Fruit fly (Drosophila melanogaster): Measurements from ENCODE around the gene Tbh.

Gene Tbh

dm6 chrX:7968215-7968799 is 27.2 kb upstream of the Tbh start, which contains the start of gene sws (continued):
- TF ChIP-seq Spps (tag; optimal IDR thresholded peaks at IDR 0.05) (no peak), CG32767 (GFP tag; IDR thresholded peaks at IDR 0.05) (no peak), CG11247 (GFP tag; IDR thresholded peaks at IDR 0.05) (no peak), dm (GFP tag; optimal IDR thresholded peaks at IDR 0.05) (no peak), chinmo (GFP tag; IDR thresholded peaks at IDR 0.05; ENCODE audit: partially characterized antibody) (peak; percentile 9; the same call in 1 of the 4 replicates), fd3F (GFP tag; optimal IDR thresholded peaks at IDR 0.05) (peak; percentile 39), ind (GFP tag; optimal IDR thresholded peaks at IDR 0.05) (peak; percentile 27), CG12219 (GFP tag; optimal IDR thresholded peaks at IDR 0.05) (no peak), ash1 (GFP tag; optimal IDR thresholded peaks at IDR 0.05) (no peak), ken (GFP tag; IDR thresholded peaks at IDR 0.05) (no peak), Hr51 (GFP tag; optimal IDR thresholded peaks at IDR 0.05) (peak in 1 of 2 experiments; percentile 64), scrt (GFP tag; optimal IDR thresholded peaks at IDR 0.05) (no peak), Rx (GFP tag; IDR thresholded peaks at IDR 0.05) (no peak), Hmr (GFP tag; optimal IDR thresholded peaks at IDR 0.05) (peak; percentile 47), fd64A (GFP tag; optimal IDR thresholded peaks at IDR 0.05) (no peak), CG2875 (GFP tag; optimal IDR thresholded peaks at IDR 0.05) (no peak), Mad (GFP tag; optimal IDR thresholded peaks at IDR 0.05) (no peak), lmd (GFP tag; IDR thresholded peaks at IDR 0.05) (peak; percentile 8; the same call in 1 of the 2 replicates), schlank (tag; optimal IDR thresholded peaks at IDR 0.05) (no peak), E2f2 (GFP tag; IDR thresholded peaks at IDR 0.05) (0 out of 2 replicates have a peak, but pooled peaks have one; percentile 17), CG2678 (tag; optimal IDR thresholded peaks at IDR 0.05) (peak; percentile 63), CG7963 (GFP tag; IDR thresholded peaks at IDR 0.05; ENCODE audit: partially characterized antibody) (no peak), Atf6 (GFP tag; IDR thresholded peaks at IDR 0.05) (no peak), shn (GFP tag; optimal IDR thresholded peaks at IDR 0.05) (no peak), lab (GFP tag; optimal IDR thresholded peaks at IDR 0.05) (peak; percentile 63), cad (GFP tag; optimal IDR thresholded peaks at IDR 0.05) (no peak), sug (tag; optimal IDR thresholded peaks at IDR 0.05) (peak; percentile 19), CG16815 (GFP tag; optimal IDR thresholded peaks at IDR 0.05) (peak; percentile 6), CG7271 (tag; optimal IDR thresholded peaks at IDR 0.05) (no peak), Adf1 (GFP tag; IDR thresholded peaks at IDR 0.05) (no peak), Oli (tag; optimal IDR thresholded peaks at IDR 0.05) (peak; percentile 43), CG12104 (GFP tag; optimal IDR thresholded peaks at IDR 0.05) (peak; percentile 41), Dp (GFP tag; optimal IDR thresholded peaks at IDR 0.05) (peak; percentile 53), pum (GFP tag; optimal IDR thresholded peaks at IDR 0.05) (no peak), luna (GFP tag; optimal IDR thresholded peaks at IDR 0.05) (no peak), Fer3 (tag; optimal IDR thresholded peaks at IDR 0.05) (peak; percentile 22), CG10654 (GFP tag; optimal IDR thresholded peaks at IDR 0.05) (peak; percentile 20), Taf1 (GFP tag; IDR thresholded peaks at IDR 0.05) (no peak), kay (GFP tag; optimal IDR thresholded peaks at IDR 0.05) (no peak), kni (GFP tag; optimal IDR thresholded peaks at IDR 0.05) (no peak), lilli (GFP tag; optimal IDR thresholded peaks at IDR 0.05) (peak; percentile 25), BtbVII (GFP tag; optimal IDR thresholded peaks at IDR 0.05) (peak; percentile 8), Six4 (GFP tag; optimal IDR thresholded peaks at IDR 0.05) (peak; percentile 29), sqz (GFP tag; optimal IDR thresholded peaks at IDR 0.05) (no peak), pnt (GFP tag; optimal IDR thresholded peaks at IDR 0.05) (no peak), sim (GFP tag; IDR thresholded peaks at IDR 0.05) (no peak), CG13424 (tag; optimal IDR thresholded peaks at IDR 0.05) (peak; percentile 55), CG18619 (GFP tag; optimal IDR thresholded peaks at IDR 0.05) (peak; percentile 29), CTCF (GFP tag; optimal IDR thresholded peaks at IDR 0.05) (no peak), wek (GFP tag; optimal IDR thresholded peaks at IDR 0.05) (no peak), Stat92E (GFP tag; optimal IDR thresholded peaks at IDR 0.05) (no peak)

Data from whole organism, embryonic.